Fruit fly (Drosophila melanogaster): ENCODE measurements around the gene CG7943.

dm6 chr3R:30063704-30064103 lies 17.4 kb downstream of the CG7943 start:
- TF ChIP-seq ttk (optimal IDR thresholded peaks at IDR 0.05) (no peak), Myc (optimal IDR thresholded peaks at IDR 0.05) (no peak)
